Fruit fly (Drosophila melanogaster): ENCODE measurements around the gene CG12880.

dm6 chr3R:27661389-27661788 is 24.4 kb upstream of the CG12880 start:
- TF ChIP-seq cnc (optimal IDR thresholded peaks at IDR 0.05) (no peak), kay (GFP tag; ENCODE audit: borderline replicate concordance) (no peak), CG7101 (tag; optimal IDR thresholded peaks at IDR 0.05) (no peak)

All from whole organism, adult.